Fruit fly (Drosophila melanogaster) whole organism, wandering third instar larva: Measurements from ENCODE around the gene Inx3.

Source experiments
- Abd-B ChIP-seq: fragments of >200 bp; optimal IDR thresholded peaks from 2 replicates; lab custom pipeline; 2017; ENCODE audit warnings: missing biosample characterization, missing genetic modification characterization
- CG32264 ChIP-seq: fragments of 200-800 bp; sonication (Bioruptor generic); optimal IDR thresholded peaks from 2 replicates; lab custom pipeline; 2016; ENCODE audit warnings: missing biosample characterization, missing genetic modification characterization
- CG9705 ChIP-seq: fragments of 200-800 bp; sonication (Bioruptor generic); optimal IDR thresholded peaks from 2 replicates; lab custom pipeline; 2018; ENCODE audit warnings: missing biosample characterization, mild to moderate bottlenecking, missing genetic modification characterization
- CrebA ChIP-seq: fragments of 200-800 bp; sonication (Bioruptor generic); optimal IDR thresholded peaks from 2 replicates; lab custom pipeline; 2016; ENCODE audit warnings: missing biosample characterization, mild to moderate bottlenecking, missing genetic modification characterization, borderline replicate concordance
- Dif ChIP-seq: fragments of 200-275, 200-300 bp; sonication (Bioruptor generic); optimal IDR thresholded peaks from 2 replicates; lab custom pipeline; 2018; ENCODE audit warnings: missing biosample characterization, missing genetic modification characterization; ENCODE audit not compliant: partially characterized antibody
- HLH106 ChIP-seq: fragments of 200-800 bp; optimal IDR thresholded peaks from 3 replicates; lab custom pipeline; 2019; ENCODE audit warnings: missing biosample characterization, mild to moderate bottlenecking, missing genetic modification characterization, moderate library complexity
- Hnf4 ChIP-seq: fragments of 200-800 bp; sonication (Bioruptor generic); optimal IDR thresholded peaks from 2 replicates; lab custom pipeline; 2016; ENCODE audit warnings: missing biosample characterization, mild to moderate bottlenecking, missing genetic modification characterization
- Hr78 ChIP-seq: fragments of >200 bp; optimal IDR thresholded peaks from 2 replicates; lab custom pipeline; 2017; ENCODE audit warnings: missing biosample characterization, missing genetic modification characterization
- Hr83 ChIP-seq: fragments of 200-300 bp; sonication (Bioruptor generic); optimal IDR thresholded peaks from 2 replicates; lab custom pipeline; 2016; ENCODE audit warnings: missing biosample characterization, mild to moderate bottlenecking, missing genetic modification characterization, moderate library complexity; ENCODE audit not compliant: poor library complexity, severe bottlenecking
- Myc ChIP-seq: fragments of >200 bp; optimal IDR thresholded peaks from 2 replicates; lab custom pipeline; 2017
- N ChIP-seq: fragments of >200 bp; optimal IDR thresholded peaks from 2 replicates; lab custom pipeline; 2018; ENCODE audit warnings: missing biosample characterization, missing external identifiers, missing genetic modification characterization
- OdsH ChIP-seq: fragments of 200-800 bp; sonication (Bioruptor generic); optimal IDR thresholded peaks from 2 replicates; lab custom pipeline; 2016; ENCODE audit warnings: missing biosample characterization, mild to moderate bottlenecking, missing genetic modification characterization
- Rel ChIP-seq, 2 experiments: fragments of 200-800 bp; sonication (Bioruptor generic) in 1 of 2; optimal IDR thresholded peaks; 2 replicates in 1 of 2; 3 replicates in 1 of 2; lab custom pipeline; 2016 to 2019; ENCODE audit warnings: mild to moderate bottlenecking in 2 of 2, missing biosample characterization in 2 of 2, missing genetic modification characterization in 2 of 2, moderate library complexity in 1 of 2
- Sp1 ChIP-seq: fragments of 200-800 bp; sonication (Bioruptor generic); optimal IDR thresholded peaks from 3 replicates; lab custom pipeline; 2019; ENCODE audit warnings: missing biosample characterization, mild to moderate bottlenecking, missing genetic modification characterization, moderate library complexity
- Vsx2 ChIP-seq: fragments of 200-300, 225-300 bp; sonication (Bioruptor generic); optimal IDR thresholded peaks from 2 replicates; lab custom pipeline; 2018; ENCODE audit warnings: missing biosample characterization, missing genetic modification characterization; ENCODE audit not compliant: partially characterized antibody
- br ChIP-seq: fragments of 200-800 bp; sonication (Bioruptor generic); optimal IDR thresholded peaks from 2 replicates; lab custom pipeline; 2016; ENCODE audit warnings: missing biosample characterization, missing genetic modification characterization
- brk ChIP-seq: fragments of 200-800 bp; sonication (Bioruptor generic); optimal IDR thresholded peaks from 2 replicates; lab custom pipeline; 2016; ENCODE audit warnings: missing biosample characterization, mild to moderate bottlenecking, missing genetic modification characterization
- dl ChIP-seq, 2 experiments: fragments of 175-275, 200-275 bp in 1 of 2; fragments of 200-275 bp in 1 of 2; sonication (Bioruptor generic); optimal IDR thresholded peaks; lab custom pipeline; 2018; ENCODE audit warnings: mild to moderate bottlenecking in 2 of 2, missing biosample characterization in 2 of 2, missing genetic modification characterization in 2 of 2, moderate library complexity in 2 of 2; ENCODE audit not compliant: partially characterized antibody in 2 of 2, insufficient read depth in 1 of 2
- dmrt93B ChIP-seq: fragments of 200-800 bp; sonication (Bioruptor generic); optimal IDR thresholded peaks from 2 replicates; lab custom pipeline; 2018; ENCODE audit warnings: missing biosample characterization, mild to moderate bottlenecking, missing genetic modification characterization
- ey ChIP-seq: fragments of 200-800 bp; sonication (Bioruptor generic); optimal IDR thresholded peaks from 2 replicates; lab custom pipeline; 2016; ENCODE audit warnings: missing biosample characterization, missing genetic modification characterization
- foxo ChIP-seq, 2 experiments: fragments of 200-800 bp; sonication (Bioruptor generic); optimal IDR thresholded peaks; 2 replicates in 1 of 2; 3 replicates in 1 of 2; lab custom pipeline; 2016 to 2017; ENCODE audit warnings: missing biosample characterization in 2 of 2, missing genetic modification characterization in 2 of 2
- fru ChIP-seq: fragments of 200-800 bp; sonication (Bioruptor generic); optimal IDR thresholded peaks from 3 replicates; lab custom pipeline; 2016; ENCODE audit warnings: missing biosample characterization, mild to moderate bottlenecking, missing genetic modification characterization
- h ChIP-seq: fragments of 200-800 bp; sonication (Bioruptor generic); optimal IDR thresholded peaks from 3 replicates; lab custom pipeline; 2016; ENCODE audit warnings: missing biosample characterization, mild to moderate bottlenecking, missing genetic modification characterization
- jim ChIP-seq: fragments of 175-275, 200-325 bp; sonication (Bioruptor generic); optimal IDR thresholded peaks from 2 replicates; lab custom pipeline; 2016; ENCODE audit warnings: missing biosample characterization, mild to moderate bottlenecking, missing genetic modification characterization
- lola ChIP-seq: fragments of >200 bp; optimal IDR thresholded peaks from 2 replicates; lab custom pipeline; 2017; ENCODE audit warnings: missing biosample characterization, missing genetic modification characterization
- pan ChIP-seq: fragments of >200 bp; optimal IDR thresholded peaks from 2 replicates; lab custom pipeline; 2017
- psq ChIP-seq: fragments of 200-800 bp; sonication (Bioruptor generic); optimal IDR thresholded peaks from 3 replicates; lab custom pipeline; 2017; ENCODE audit warnings: missing biosample characterization, mild to moderate bottlenecking, missing genetic modification characterization, moderate library complexity
- rgr ChIP-seq: fragments of 200-800 bp; sonication (Bioruptor generic); optimal IDR thresholded peaks from 3 replicates; lab custom pipeline; 2016; ENCODE audit warnings: missing biosample characterization, mild to moderate bottlenecking, missing genetic modification characterization
- sage ChIP-seq: fragments of 200-800 bp; sonication (Bioruptor generic); optimal IDR thresholded peaks from 2 replicates; lab custom pipeline; 2016; ENCODE audit warnings: missing biosample characterization, mild to moderate bottlenecking, missing genetic modification characterization
- sv ChIP-seq: fragments of 200-800 bp; sonication (Bioruptor generic); optimal IDR thresholded peaks from 3 replicates; lab custom pipeline; 2016; ENCODE audit warnings: missing biosample characterization, missing genetic modification characterization
- tai ChIP-seq: sonication (Bioruptor generic); optimal IDR thresholded peaks from 2 replicates; lab custom pipeline; 2016; ENCODE audit warnings: missing biosample characterization, missing genetic modification characterization
- usp ChIP-seq: fragments of >200 bp; optimal IDR thresholded peaks from 2 replicates; lab custom pipeline; 2017; ENCODE audit warnings: missing biosample characterization, missing genetic modification characterization
- woc ChIP-seq: sonication (Bioruptor generic); optimal IDR thresholded peaks from 2 replicates; lab custom pipeline; 2016; ENCODE audit warnings: missing biosample characterization, mild to moderate bottlenecking, missing genetic modification characterization

The Inx3 gene

dm6 chr3R:28859058-28859526 lies at the start of gene Inx3:
Gene Inx3, minus strand, starts transcription at chr3R:28859497.
- no peak for TF ChIP-seq Rel (GFP tag; optimal IDR thresholded peaks at IDR 0.05; lab: Kevin White, UChicago)
- TF ChIP-seq Rel (tag; optimal IDR thresholded peaks at IDR 0.05; lab: Kevin White, UChicago), result peak; percentile 67
- TF ChIP-seq rgr (GFP tag; lab: Kevin White, UChicago), result no peak
- peak; percentile 28 for TF ChIP-seq Hnf4 (GFP tag; lab: Kevin White, UChicago)
- TF ChIP-seq OdsH (GFP tag; lab: Kevin White, UChicago), result peak; percentile 14
- no peak for TF ChIP-seq Hr78 (GFP tag; lab: Kevin White, UChicago)
- TF ChIP-seq dl (GFP tag; optimal IDR thresholded peaks at IDR 0.05; lab: Kevin White, UChicago; ENCODE audit: insufficient read depth in 1 of 2, partially characterized antibody in 2 of 2), result peak; percentile 74 to 87
- TF ChIP-seq Abd-B, result no peak
- peak; percentile 87 for TF ChIP-seq Hr83 (GFP tag; lab: Kevin White, UChicago)
- TF ChIP-seq fru, result peak; percentile 3
- peak; percentile 34 for TF ChIP-seq h
- no peak for TF ChIP-seq jim (GFP tag; lab: Kevin White, UChicago)
- TF ChIP-seq br (GFP tag; lab: Kevin White, UChicago), result peak; percentile 28
- peak; percentile 8 for TF ChIP-seq Sp1 (GFP tag; lab: Kevin White, UChicago)
- TF ChIP-seq Dif (GFP tag; lab: Kevin White, UChicago), result peak; percentile 79
- TF ChIP-seq usp (GFP tag; lab: Kevin White, UChicago), result no peak
- TF ChIP-seq foxo (GFP tag; optimal IDR thresholded peaks at IDR 0.05; lab: Kevin White, UChicago), result peak in 1 of 2 experiments; percentile 25
- no peak for TF ChIP-seq lola (GFP tag; lab: Kevin White, UChicago)
- peak; percentile 42 for TF ChIP-seq CrebA (GFP tag; lab: Kevin White, UChicago)
- peak; percentile 41 for TF ChIP-seq psq (GFP tag; lab: Kevin White, UChicago)
- peak; percentile 87 for TF ChIP-seq Vsx2 (GFP tag; lab: Kevin White, UChicago)
- TF ChIP-seq, all 38 proteins: peak for 14

DNA sequence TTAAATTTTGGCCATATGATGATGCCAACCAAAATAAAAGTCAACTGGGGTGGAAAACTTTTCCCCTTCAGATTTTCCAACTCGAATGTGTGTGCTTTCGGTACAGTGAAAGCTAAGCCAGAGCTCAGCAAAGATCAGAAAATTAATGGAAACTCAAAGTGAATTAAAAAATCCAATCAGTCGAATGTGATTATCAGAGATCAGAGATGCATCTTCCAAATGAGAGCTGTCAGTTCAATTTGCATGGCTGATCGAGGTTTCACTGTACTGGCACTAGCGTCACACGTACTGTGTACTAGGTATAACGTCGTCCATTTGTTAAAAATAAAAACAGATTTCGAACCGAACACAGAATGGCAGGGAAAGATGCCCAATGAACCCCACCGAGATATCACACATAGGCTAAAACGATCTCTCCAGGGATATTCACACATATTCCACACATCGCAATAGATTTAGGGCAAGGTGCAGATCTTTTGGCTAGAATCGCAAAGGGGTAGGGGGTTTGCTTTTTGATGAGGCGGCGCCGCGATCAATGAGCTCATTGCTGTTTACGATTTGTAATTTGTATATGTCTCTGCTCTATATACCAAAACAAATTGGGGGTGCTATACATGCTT lies 45.6 kb upstream of the Inx3 start:
- peak; percentile 45 for TF ChIP-seq h
- peak; percentile 53 for TF ChIP-seq sv (GFP tag; lab: Kevin White, UChicago)
- TF ChIP-seq Sp1 (GFP tag; lab: Kevin White, UChicago), result no peak
- no peak for TF ChIP-seq brk (GFP tag; lab: Kevin White, UChicago)
- TF ChIP-seq CG9705 (GFP tag; lab: Kevin White, UChicago), result no peak
- no peak for TF ChIP-seq Hr78 (GFP tag; lab: Kevin White, UChicago)
- TF ChIP-seq CG32264 (GFP tag; lab: Kevin White, UChicago), result no peak
- no peak for TF ChIP-seq dl (GFP tag; optimal IDR thresholded peaks at IDR 0.05; lab: Kevin White, UChicago; ENCODE audit: insufficient read depth in 1 of 2, partially characterized antibody in 2 of 2)
- TF ChIP-seq fru, result peak; percentile 4
- TF ChIP-seq foxo (GFP tag; optimal IDR thresholded peaks at IDR 0.05; lab: Kevin White, UChicago), result peak in 1 of 2 experiments; percentile 56
- no peak for TF ChIP-seq tai
- peak; percentile 50 for TF ChIP-seq ey (GFP tag; lab: Kevin White, UChicago)
- peak; percentile 65 for TF ChIP-seq rgr (GFP tag; lab: Kevin White, UChicago)
- TF ChIP-seq woc, result no peak
- no peak for TF ChIP-seq Dif (GFP tag; lab: Kevin White, UChicago)
- TF ChIP-seq Rel (GFP tag; optimal IDR thresholded peaks at IDR 0.05; lab: Kevin White, UChicago), result no peak
- TF ChIP-seq Rel (tag; optimal IDR thresholded peaks at IDR 0.05; lab: Kevin White, UChicago), result no peak
- peak; percentile 54 for TF ChIP-seq HLH106 (tag; lab: Kevin White, UChicago)
- TF ChIP-seq sage, result no peak
- peak; percentile 31 for TF ChIP-seq br (GFP tag; lab: Kevin White, UChicago)
- peak; percentile 20 for TF ChIP-seq dmrt93B (GFP tag; lab: Kevin White, UChicago)
- TF ChIP-seq OdsH (GFP tag; lab: Kevin White, UChicago), result no peak
- no peak for TF ChIP-seq usp (GFP tag; lab: Kevin White, UChicago)
- TF ChIP-seq pan (lab: Kevin White, UChicago), result no peak
- no peak for TF ChIP-seq N (GFP tag; lab: Kevin White, UChicago)
- TF ChIP-seq jim (GFP tag; lab: Kevin White, UChicago), result no peak
- TF ChIP-seq Myc, result no peak
- TF ChIP-seq, all 38 proteins: peak for 9

DNA sequence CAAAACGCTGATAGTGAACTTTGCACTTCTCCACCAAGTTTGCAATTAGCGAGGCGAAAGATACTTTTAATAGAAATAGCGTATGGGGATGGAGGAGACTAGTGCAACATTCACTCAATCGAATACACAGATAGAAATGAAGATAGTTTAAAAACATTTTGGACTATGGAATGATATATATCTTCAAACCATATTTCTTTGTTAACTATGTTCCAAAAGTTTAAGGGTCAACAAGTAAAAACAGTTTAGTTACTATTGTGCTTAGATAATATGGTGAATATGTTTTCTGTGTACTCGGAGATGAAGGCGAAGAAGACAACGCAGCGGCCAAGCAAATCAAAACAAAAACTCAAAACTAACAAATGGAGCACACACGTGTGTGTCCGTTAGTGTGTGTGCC lies 44.9 kb upstream of the Inx3 start:
- TF ChIP-seq CG32264 (GFP tag; lab: Kevin White, UChicago), result no peak
- TF ChIP-seq Hr78 (GFP tag; lab: Kevin White, UChicago), result no peak
- no peak for TF ChIP-seq dl (GFP tag; optimal IDR thresholded peaks at IDR 0.05; lab: Kevin White, UChicago; ENCODE audit: insufficient read depth in 1 of 2, partially characterized antibody in 2 of 2)
